Worm (Caenorhabditis elegans) whole organism, L3 larva: ENCODE measurements around the gene bas-1.

ENCODE experiments used
- ZK546.5 ChIP-seq: sonication (generic microtip); optimal IDR thresholded peaks from 2 replicates; lab custom pipeline; 2017; ENCODE audit warnings: missing biosample characterization, missing genetic modification characterization
- ceh-16 ChIP-seq: sonication (generic microtip); optimal IDR thresholded peaks from 2 replicates; lab custom pipeline; 2017; ENCODE audit warnings: missing biosample characterization, missing genetic modification characterization
- eor-1 ChIP-seq, 2 experiments: fragments of 150-350 bp; optimal IDR thresholded peaks; 2 replicates each; lab custom pipeline; 2014 to 2018; ENCODE audit warnings: missing biosample characterization in 2 of 2, missing genetic modification characterization in 2 of 2
- skn-1 ChIP-seq: fragments of 150-350 bp; optimal IDR thresholded peaks from 2 replicates; lab custom pipeline; 2014; ENCODE audit warnings: missing biosample characterization, missing genetic modification characterization

DNA sequence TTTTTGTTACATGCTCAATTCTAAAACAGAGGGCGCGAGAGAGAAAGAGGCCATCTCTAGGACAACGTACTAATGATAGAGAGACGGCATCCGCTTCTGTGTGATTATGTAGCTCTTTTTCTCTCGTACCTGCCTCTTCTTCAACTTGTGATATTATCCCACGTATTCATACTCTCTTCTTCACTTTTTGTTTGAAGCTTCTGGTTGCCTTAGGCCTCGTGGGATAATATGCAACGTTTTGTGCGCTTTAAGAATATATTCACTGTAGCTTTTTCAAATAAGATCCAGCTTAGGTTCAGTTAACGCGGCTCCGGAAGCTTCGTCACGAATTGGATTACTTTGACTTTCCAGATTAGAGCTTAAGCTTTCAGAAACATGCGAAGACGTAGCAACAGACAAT lies 29.3 kb upstream of the bas-1 start, which contains the start of the genes F56D2.8 and uev-2:
- TF ChIP-seq ceh-16 (no peak), eor-1 (tag; optimal IDR thresholded peaks at IDR 0.05; lab: Kevin White, UChicago) (no peak), skn-1 (tag; lab: Kevin White, UChicago) (no peak), ZK546.5 (tag; lab: Kevin White, UChicago) (no peak)
